Worm (Caenorhabditis elegans): ENCODE measurements around the gene natb-1.

The natb-1 gene

ce11 chrV:8012032-8012431 lies 28.8 kb upstream of the natb-1 start, which contains the start of gene rpb-9:
TSS of gene rpb-9 (minus strand) at chrV:8012345.
- TF ChIP-seq nhr-76 (tag; optimal IDR thresholded peaks at IDR 0.05) (no peak), blmp-1 (tag; optimal IDR thresholded peaks at IDR 0.05) (no peak), fkh-4 (tag; optimal IDR thresholded peaks at IDR 0.05; ENCODE audit: borderline replicate concordance) (no peak), efl-1 (optimal IDR thresholded peaks at IDR 0.05) (no peak), efl-1 (GFP tag; optimal IDR thresholded peaks at IDR 0.05 in 1 of 2) (peak in 1 of 2 experiments; percentile 36), F16B12.6 (tag; optimal IDR thresholded peaks at IDR 0.05) (no peak)

ce11 chrV:8010846-8011245 lies 27.6 kb upstream of the natb-1 start, which contains the start of gene lmtr-2:
TSS of gene lmtr-2 (minus strand) at chrV:8011106.
- no peak for TF ChIP-seq unc-86 (tag; optimal IDR thresholded peaks at IDR 0.05)
- TF ChIP-seq ama-1 (optimal IDR thresholded peaks at IDR 0.05) = peak; percentile 22

DNA sequence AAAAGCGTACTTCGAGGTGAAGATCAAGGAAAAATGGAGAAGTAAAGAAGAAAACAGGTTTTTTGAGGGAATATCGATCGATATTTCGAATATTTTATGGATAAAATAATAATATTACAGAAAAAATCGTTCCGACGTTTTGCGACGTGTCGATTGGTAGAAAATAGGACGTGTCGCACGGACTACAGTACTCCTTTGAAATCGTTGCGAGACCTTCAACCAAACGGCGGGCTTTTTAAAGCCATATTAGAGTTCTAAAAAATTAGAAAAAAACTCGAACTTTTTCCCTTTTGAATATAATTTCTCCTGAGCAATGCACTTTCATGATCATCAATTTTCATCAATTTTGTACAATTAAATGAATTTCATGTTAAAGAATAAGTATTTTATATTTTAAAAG lies 26.9 kb upstream of the natb-1 start, which contains the start of gene Y97E10AR.4:
Y97E10AR.4 (minus strand) TSS at position 131 of the 400 bp plus-strand sequence.
- peak; percentile 42 for TF ChIP-seq nhr-85 (tag)
- TF ChIP-seq unc-98 (GFP tag; IDR thresholded peaks at IDR 0.05) = no peak

DNA sequence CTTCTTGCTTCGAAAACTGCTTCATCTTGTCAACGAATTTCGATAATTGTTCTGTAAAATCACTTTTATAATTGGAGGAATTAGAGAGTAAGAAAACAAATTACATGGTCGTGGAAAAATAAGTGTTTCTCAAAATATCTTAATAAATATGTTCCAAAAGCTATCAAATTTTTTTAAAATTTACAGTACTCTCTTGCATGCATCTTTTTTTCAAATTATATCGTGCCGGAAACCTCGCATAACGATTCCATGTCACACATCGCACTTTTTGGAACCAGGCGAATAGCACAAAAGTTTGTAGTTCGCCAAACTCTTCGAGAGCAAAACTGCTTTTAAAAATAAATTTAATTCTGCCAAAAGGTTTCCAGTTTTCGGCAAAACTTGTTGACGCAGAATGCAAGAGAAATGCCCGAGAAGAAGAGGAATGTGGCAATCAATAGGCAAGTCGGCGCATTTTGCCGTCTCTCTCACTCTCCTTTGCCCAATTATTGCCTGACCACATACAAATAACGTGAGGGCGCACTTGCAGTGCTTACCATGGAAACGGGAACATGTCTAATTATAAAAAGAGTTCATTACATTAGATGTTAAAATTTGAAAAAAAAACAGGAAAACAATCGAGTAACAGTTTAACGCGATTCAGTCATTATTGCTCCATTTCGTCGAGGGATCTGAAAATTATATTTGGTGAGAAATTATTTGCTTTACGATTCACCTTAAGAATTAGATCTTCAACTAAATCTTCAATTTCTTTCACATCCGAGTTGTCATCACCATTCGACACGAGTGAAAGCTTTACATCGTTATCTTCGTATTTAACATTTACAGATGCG lies 24.4 kb upstream of the natb-1 start, which contains the start of gene Y97E10AR.3:
Y97E10AR.3 (minus strand) TSS at position 51 of the 833 bp plus-strand sequence.
- TF ChIP-seq ets-5 (GFP tag; IDR thresholded peaks at IDR 0.05) (no peak), nhr-76 (tag; optimal IDR thresholded peaks at IDR 0.05) (no peak), zag-1 (tag; optimal IDR thresholded peaks at IDR 0.05) (no peak), jun-1 (tag; optimal IDR thresholded peaks at IDR 0.05) (no peak), nhr-28 (tag; optimal IDR thresholded peaks at IDR 0.05) (no peak), C34B4.2 (tag; optimal IDR thresholded peaks at IDR 0.05) (no peak), ceh-63 (GFP tag; optimal IDR thresholded peaks at IDR 0.05) (no peak), lsy-2 (tag; optimal IDR thresholded peaks at IDR 0.05) (no peak), nhr-237 (tag; optimal IDR thresholded peaks at IDR 0.05) (no peak), lin-39 (tag; optimal IDR thresholded peaks at IDR 0.05) (no peak), nhr-47 (tag; optimal IDR thresholded peaks at IDR 0.05) (no peak), ama-1 (optimal IDR thresholded peaks at IDR 0.05) (no peak), fos-1 (tag; optimal IDR thresholded peaks at IDR 0.05) (no peak), unc-62 (GFP tag; optimal IDR thresholded peaks at IDR 0.05) (no peak), unc-86 (tag; optimal IDR thresholded peaks at IDR 0.05) (no peak), lin-15B (tag; optimal IDR thresholded peaks at IDR 0.05) (no peak)

- TF ChIP-seq unc-98 (GFP tag; IDR thresholded peaks at IDR 0.05) (no peak), hpl-2 (GFP tag; optimal IDR thresholded peaks at IDR 0.05) (no peak), nhr-28 (tag; optimal IDR thresholded peaks at IDR 0.05) (no peak), nhr-11 (tag; optimal IDR thresholded peaks at IDR 0.05) (no peak), sox-4 (tag; optimal IDR thresholded peaks at IDR 0.05) (no peak), F16B12.6 (tag; optimal IDR thresholded peaks at IDR 0.05) (no peak), efl-3 (GFP tag; optimal IDR thresholded peaks at IDR 0.05) (no peak), isw-1 (GFP tag; IDR thresholded peaks at IDR 0.05) (no peak), lin-39 (tag; optimal IDR thresholded peaks at IDR 0.05) (no peak), hlh-17 (GFP tag; optimal IDR thresholded peaks at IDR 0.05; ENCODE audit: borderline replicate concordance) (no peak), mab-9 (GFP tag; IDR thresholded peaks at IDR 0.05) (no peak), nhr-47 (tag; optimal IDR thresholded peaks at IDR 0.05) (no peak), dsc-1 (tag; optimal IDR thresholded peaks at IDR 0.05) (no peak), nhr-84 (tag; optimal IDR thresholded peaks at IDR 0.05) (no peak), nhr-71 (tag; optimal IDR thresholded peaks at IDR 0.05) (no peak), ceh-8 (GFP tag; optimal IDR thresholded peaks at IDR 0.05) (no peak), nhr-237 (tag; optimal IDR thresholded peaks at IDR 0.05) (no peak), nhr-85 (tag) (no peak), ceh-90 (tag; optimal IDR thresholded peaks at IDR 0.05) (no peak), sptf-1 (tag; optimal IDR thresholded peaks at IDR 0.05) (no peak)
Observed at ce11 chrV:8005000-8005399, 21.8 kb upstream of the natb-1 start, which contains the start of gene Y97E10AR.8. TSS of gene Y97E10AR.8 (plus strand) at chrV:8005300.

Data from whole organism, L1 larva.